Fruit fly (Drosophila melanogaster): ENCODE measurements around the gene CG45071.

- no peak for TF ChIP-seq psq (GFP tag; optimal IDR thresholded peaks at IDR 0.05)
- TF ChIP-seq OdsH (GFP tag; optimal IDR thresholded peaks at IDR 0.05), result no peak
- TF ChIP-seq lola (GFP tag; optimal IDR thresholded peaks at IDR 0.05), result no peak
- TF ChIP-seq Myc (optimal IDR thresholded peaks at IDR 0.05), result no peak
- TF ChIP-seq Hr83 (GFP tag; optimal IDR thresholded peaks at IDR 0.05; ENCODE audit: poor library complexity, severe bottlenecking), result no peak
- TF ChIP-seq Hr78 (GFP tag; optimal IDR thresholded peaks at IDR 0.05), result no peak
- TF ChIP-seq usp (GFP tag; optimal IDR thresholded peaks at IDR 0.05), result no peak
- TF ChIP-seq fru (GFP tag; optimal IDR thresholded peaks at IDR 0.05), result no peak
- no peak for TF ChIP-seq h (GFP tag; optimal IDR thresholded peaks at IDR 0.05)
- no peak for TF ChIP-seq br (GFP tag; optimal IDR thresholded peaks at IDR 0.05)
- no peak for TF ChIP-seq dsf (GFP tag; optimal IDR thresholded peaks at IDR 0.05; ENCODE audit: borderline replicate concordance)
- no peak for TF ChIP-seq woc (GFP tag; optimal IDR thresholded peaks at IDR 0.05)
- no peak for TF ChIP-seq pan (optimal IDR thresholded peaks at IDR 0.05)
- no peak for TF ChIP-seq rgr (GFP tag; optimal IDR thresholded peaks at IDR 0.05)
Measured at dm6 chr3L:15099541-15099940, 6.1 kb upstream of the CG45071 start.

Data from whole organism, wandering third instar larva.